Worm (Caenorhabditis elegans) whole organism, mixed stage, embryonic: ENCODE measurements around the gene col-80.

Source experiments
- ceh-39 ChIP-seq: fragments of 150-350 bp; optimal IDR thresholded peaks from 2 replicates; lab custom pipeline; 2014; ENCODE audit warnings: missing biosample characterization, missing genetic modification characterization
- lin-13 ChIP-seq: fragments of 150-350 bp; optimal IDR thresholded peaks from 2 replicates; lab custom pipeline; 2014; ENCODE audit warnings: missing biosample characterization, missing genetic modification characterization
- unc-39 ChIP-seq: fragments of 150-350 bp; optimal IDR thresholded peaks from 2 replicates; lab custom pipeline; 2014; ENCODE audit warnings: missing biosample characterization, missing genetic modification characterization
- ztf-11 ChIP-seq: fragments of 150-350 bp; optimal IDR thresholded peaks from 2 replicates; lab custom pipeline; 2014; ENCODE audit warnings: missing biosample characterization, missing genetic modification characterization

DNA sequence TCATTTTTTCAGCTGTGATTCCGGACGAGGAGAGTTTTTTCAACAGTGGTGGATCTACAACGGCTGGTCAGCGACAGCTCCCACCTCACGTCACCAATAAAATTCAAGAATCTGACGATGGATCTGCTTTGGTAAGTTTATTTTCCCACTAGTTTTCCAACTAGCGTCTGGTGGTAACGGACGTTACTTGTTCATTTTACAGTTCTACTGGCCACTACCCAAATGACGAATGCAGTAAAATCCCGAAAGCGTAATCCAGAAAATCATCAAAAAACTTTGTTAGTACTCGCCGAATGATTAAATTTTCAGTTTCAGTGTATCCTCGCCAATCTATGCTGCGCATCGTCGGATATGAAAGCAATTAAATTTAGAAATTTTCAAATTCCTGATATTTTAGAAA, 47.4 kb upstream of the col-80 start:
- TF ChIP-seq lin-13 (tag; lab: Kevin White, UChicago), result no peak
- no peak for TF ChIP-seq ztf-11 (tag; lab: Kevin White, UChicago)
- no peak for TF ChIP-seq ceh-39
- TF ChIP-seq unc-39, result no peak
